Worm (Caenorhabditis elegans) whole organism, L4 larva: ENCODE results near the gene srx-47.

Source experiments
- F10B5.3 ChIP-seq: sonication (generic microtip); optimal IDR thresholded peaks from 2 replicates; lab custom pipeline; 2016; ENCODE audit warnings: mild to moderate bottlenecking, missing genetic modification characterization, missing compliant biosample characterization
- F26F4.8 ChIP-seq: fragments of 200-800 bp; sonication (Bioruptor generic); conservative IDR thresholded peaks from 2 replicates; pipeline ENCODE4 v1.3.6; 2022; ENCODE audit warnings: missing genetic modification characterization, missing compliant biosample characterization
- F37D6.2 ChIP-seq: sonication (generic microtip); optimal IDR thresholded peaks from 2 replicates; lab custom pipeline; 2016; ENCODE audit warnings: mild to moderate bottlenecking, missing genetic modification characterization, missing compliant biosample characterization
- F49E8.2 ChIP-seq: sonication (generic microtip); optimal IDR thresholded peaks from 2 replicates; lab custom pipeline; 2016; ENCODE audit warnings: missing compliant biosample characterization, mild to moderate bottlenecking, missing genetic modification characterization, borderline replicate concordance
- R02D3.7 ChIP-seq: fragments of 150-350 bp; sonication (generic microtip); optimal IDR thresholded peaks from 3 replicates; lab custom pipeline; 2014; ENCODE audit warnings: missing biosample characterization, missing genetic modification characterization
- T26A8.4 ChIP-seq: fragments of 200-800 bp; sonication (Bioruptor generic); IDR thresholded peaks from 2 replicates; pipeline ENCODE4 v1.3.6; 2022; ENCODE audit warnings: missing genetic modification characterization, missing compliant biosample characterization
- Y105C5A.15 ChIP-seq: fragments of 200-800 bp; sonication (Bioruptor generic); IDR thresholded peaks from 2 replicates; pipeline ENCODE4 v1.3.6; 2022; ENCODE audit warnings: missing genetic modification characterization, missing compliant biosample characterization
- ZK546.5 ChIP-seq, 2 experiments: sonication (generic microtip); optimal IDR thresholded peaks; 2 replicates each; lab custom pipeline; 2017; ENCODE audit warnings: missing biosample characterization in 2 of 2, missing genetic modification characterization in 2 of 2
- arid-1 ChIP-seq: fragments of 200-800 bp; sonication (Bioruptor generic); conservative IDR thresholded peaks from 2 replicates; pipeline ENCODE4 v1.3.6; 2022; ENCODE audit warnings: missing genetic modification reagents, missing genetic modification characterization, missing compliant biosample characterization
- attf-4 ChIP-seq: sonication (generic microtip); optimal IDR thresholded peaks from 3 replicates; lab custom pipeline; 2017; ENCODE audit warnings: missing biosample characterization, missing genetic modification characterization
- ceh-28 ChIP-seq: fragments of 150-350 bp; optimal IDR thresholded peaks from 2 replicates; lab custom pipeline; 2014; ENCODE audit warnings: missing biosample characterization, missing genetic modification reagents, missing genetic modification characterization
- daf-16 ChIP-seq, 3 experiments: sonication (generic microtip); optimal IDR thresholded peaks; 2 replicates each; lab custom pipeline; 2016 to 2017; ENCODE audit warnings: missing genetic modification characterization in 3 of 3, missing genetic modification reagents in 3 of 3, mild to moderate bottlenecking in 2 of 3, missing compliant biosample characterization in 2 of 3, missing biosample characterization in 1 of 3, moderate library complexity in 1 of 3
- dpl-1 ChIP-seq: fragments of 150-350 bp; optimal IDR thresholded peaks from 2 replicates; lab custom pipeline; 2014; ENCODE audit warnings: missing biosample characterization, missing genetic modification reagents, missing genetic modification characterization
- duxl-1 ChIP-seq: sonication (generic microtip); optimal IDR thresholded peaks from 2 replicates; lab custom pipeline; 2016; ENCODE audit warnings: mild to moderate bottlenecking, missing genetic modification characterization, moderate library complexity, missing compliant biosample characterization; ENCODE audit not compliant: poor library complexity
- egl-43 ChIP-seq: fragments of 200-800 bp; sonication (Bioruptor generic); IDR thresholded peaks from 2 replicates; pipeline ENCODE4 v1.3.6; 2022; ENCODE audit warnings: missing genetic modification reagents, missing genetic modification characterization, missing compliant biosample characterization
- fkh-10 ChIP-seq: fragments of 150-350 bp; optimal IDR thresholded peaks from 2 replicates; lab custom pipeline; 2014; ENCODE audit warnings: missing biosample characterization, missing genetic modification reagents, missing genetic modification characterization
- hif-1 ChIP-seq, 2 experiments: sonication (generic microtip); optimal IDR thresholded peaks; 2 replicates each; lab custom pipeline; 2016 to 2017; ENCODE audit warnings: missing compliant biosample characterization in 2 of 2, missing genetic modification characterization in 2 of 2, missing genetic modification reagents in 2 of 2, missing genotype in 2 of 2, mild to moderate bottlenecking in 1 of 2
- jun-1 ChIP-seq: fragments of 150-350 bp; optimal IDR thresholded peaks from 2 replicates; lab custom pipeline; 2014; ENCODE audit warnings: missing biosample characterization, missing genetic modification reagents, missing genetic modification characterization
- lin-13 ChIP-seq: fragments of 150-350 bp; optimal IDR thresholded peaks from 2 replicates; lab custom pipeline; 2014; ENCODE audit warnings: missing biosample characterization, missing genetic modification reagents, missing genetic modification characterization
- lin-29 ChIP-seq: fragments of 200-800 bp; sonication (Bioruptor generic); IDR thresholded peaks from 2 replicates; pipeline ENCODE4 v1.3.6; 2022; ENCODE audit warnings: missing genetic modification reagents, missing genetic modification characterization, missing compliant biosample characterization
- lin-38 ChIP-seq: fragments of 200-800 bp; sonication (Bioruptor generic); IDR thresholded peaks from 2 replicates; pipeline ENCODE4 v1.3.6; 2022; ENCODE audit warnings: missing genetic modification reagents, missing genetic modification characterization, missing compliant biosample characterization
- lin-39 ChIP-seq: fragments of 150-350 bp; optimal IDR thresholded peaks from 2 replicates; lab custom pipeline; 2014; ENCODE audit warnings: missing biosample characterization, missing genetic modification reagents, missing genetic modification characterization
- madf-9 ChIP-seq: fragments of 200-800 bp; sonication (Bioruptor generic); conservative IDR thresholded peaks from 2 replicates; pipeline ENCODE4 v1.3.6; 2022; ENCODE audit warnings: missing genetic modification reagents, missing genetic modification characterization, missing compliant biosample characterization
- mdl-1 ChIP-seq, 2 experiments: fragments of 150-350 bp in 1 of 2; sonication (generic microtip) in 1 of 2; optimal IDR thresholded peaks; 2 replicates each; lab custom pipeline; 2014 to 2017; ENCODE audit warnings: missing biosample characterization in 2 of 2, missing genetic modification characterization in 2 of 2
- mdt-29 ChIP-seq: fragments of 200-800 bp; sonication (Bioruptor generic); IDR thresholded peaks from 2 replicates; pipeline ENCODE4 v1.3.6; 2022; ENCODE audit warnings: missing genetic modification reagents, missing genetic modification characterization, missing compliant biosample characterization
- mep-1 ChIP-seq: fragments of 150-350 bp; sonication (generic microtip); optimal IDR thresholded peaks from 3 replicates; lab custom pipeline; 2014; ENCODE audit warnings: missing biosample characterization, missing genetic modification characterization
- mes-2 ChIP-seq: sonication (generic microtip); optimal IDR thresholded peaks from 2 replicates; lab custom pipeline; 2016; ENCODE audit warnings: missing genotype, mild to moderate bottlenecking, missing genetic modification characterization, missing compliant biosample characterization; ENCODE audit not compliant: poor library complexity, severe bottlenecking
- mxl-2 ChIP-seq: fragments of 200-800 bp; sonication (Bioruptor generic); conservative IDR thresholded peaks from 2 replicates; pipeline ENCODE4 v1.3.6; 2022; ENCODE audit warnings: missing genetic modification reagents, missing genetic modification characterization, missing compliant biosample characterization
- mxl-3 ChIP-seq: fragments of 200-800 bp; sonication (Bioruptor generic); optimal IDR thresholded peaks from 2 replicates; lab custom pipeline; 2018; ENCODE audit warnings: mild to moderate bottlenecking, missing genetic modification characterization, missing compliant biosample characterization
- nhr-102 ChIP-seq: sonication (generic microtip); optimal IDR thresholded peaks from 2 replicates; lab custom pipeline; 2016; ENCODE audit warnings: mild to moderate bottlenecking, missing genetic modification characterization, moderate library complexity, missing compliant biosample characterization
- nhr-111 ChIP-seq: fragments of 200-800 bp; sonication (Bioruptor generic); optimal IDR thresholded peaks from 2 replicates; lab custom pipeline; 2018; ENCODE audit warnings: mild to moderate bottlenecking, missing genetic modification characterization, missing compliant biosample characterization
- nhr-25 ChIP-seq: sonication (generic microtip); optimal IDR thresholded peaks from 2 replicates; lab custom pipeline; 2017; ENCODE audit warnings: missing genetic modification characterization, mild to moderate bottlenecking, missing compliant biosample characterization, antibody characterized with exemption, moderate library complexity, borderline replicate concordance; ENCODE audit not compliant: insufficient read depth
- nhr-42 ChIP-seq: fragments of 200-800 bp; sonication (Bioruptor generic); IDR thresholded peaks from 2 replicates; pipeline ENCODE4 v1.3.6; 2022; ENCODE audit warnings: missing genetic modification characterization, missing compliant biosample characterization
- nhr-6 ChIP-seq: fragments of 150-350 bp; optimal IDR thresholded peaks from 2 replicates; lab custom pipeline; 2014; ENCODE audit warnings: missing biosample characterization, missing genetic modification characterization
- nhr-76 ChIP-seq: fragments of 150-350 bp; optimal IDR thresholded peaks from 2 replicates; lab custom pipeline; 2014; ENCODE audit warnings: missing biosample characterization, missing genetic modification characterization
- nhr-77 ChIP-seq: fragments of 150-350 bp; optimal IDR thresholded peaks from 2 replicates; lab custom pipeline; 2014; ENCODE audit warnings: missing biosample characterization, missing genetic modification characterization
- sdz-12 ChIP-seq: fragments of 200-800 bp; sonication (Bioruptor generic); optimal IDR thresholded peaks from 2 replicates; lab custom pipeline; 2018; ENCODE audit warnings: mild to moderate bottlenecking, missing genetic modification characterization, missing compliant biosample characterization
- set-16 ChIP-seq: fragments of 200-800 bp; sonication (Bioruptor generic); IDR thresholded peaks from 2 replicates; pipeline ENCODE4 v1.3.6; 2022; ENCODE audit warnings: missing genetic modification reagents, missing genetic modification characterization, missing compliant biosample characterization
- skn-1 ChIP-seq: fragments of 150-350 bp; optimal IDR thresholded peaks from 2 replicates; lab custom pipeline; 2014; ENCODE audit warnings: missing biosample characterization, missing genetic modification characterization
- snpc-1.2 ChIP-seq: fragments of 200-800 bp; sonication (Bioruptor generic); IDR thresholded peaks from 2 replicates; pipeline ENCODE4 v1.3.6; 2022; ENCODE audit warnings: missing genetic modification reagents, missing genetic modification characterization, missing compliant biosample characterization
- spr-1 ChIP-seq: sonication (generic microtip); optimal IDR thresholded peaks from 2 replicates; lab custom pipeline; 2016; ENCODE audit warnings: mild to moderate bottlenecking, missing genetic modification characterization, missing compliant biosample characterization
- tra-1 ChIP-seq: fragments of 200-800 bp; sonication (Bioruptor generic); IDR thresholded peaks from 2 replicates; pipeline ENCODE4 v1.3.6; 2022; ENCODE audit warnings: missing genetic modification reagents, missing genetic modification characterization, missing compliant biosample characterization
- unc-39 ChIP-seq: sonication (generic microtip); optimal IDR thresholded peaks from 2 replicates; lab custom pipeline; 2017; ENCODE audit warnings: missing biosample characterization, missing genetic modification characterization
- unc-62 ChIP-seq, 3 experiments: fragments of 150-350 bp in 1 of 3; sonication (generic microtip); optimal IDR thresholded peaks in 2 of 3; peaks in 1 of 3; 1 replicate in 1 of 3; 2 replicates in 2 of 3; lab custom pipeline; 2014 to 2017; ENCODE audit warnings: missing biosample characterization in 3 of 3, missing genetic modification characterization in 3 of 3, missing genetic modification reagents in 3 of 3, missing genotype in 1 of 3
- zfp-2 ChIP-seq: sonication (generic microtip); optimal IDR thresholded peaks from 2 replicates; lab custom pipeline; 2016; ENCODE audit warnings: mild to moderate bottlenecking, missing genetic modification characterization, missing compliant biosample characterization
- zip-11 ChIP-seq: fragments of 200-800 bp; sonication (Bioruptor generic); IDR thresholded peaks from 2 replicates; pipeline ENCODE4 v1.3.6; 2022; ENCODE audit warnings: missing genetic modification characterization, missing compliant biosample characterization
- zip-2 ChIP-seq: fragments of 150-350 bp; optimal IDR thresholded peaks from 2 replicates; lab custom pipeline; 2014; ENCODE audit warnings: missing biosample characterization, missing genetic modification characterization

srx-47 gene

ce11 chrV:9343629-9344624 is 5.9 kb upstream of the srx-47 start, which contains the start of gene tos-1 (continued):
- TF ChIP-seq sdz-12 (GFP tag; lab: Kevin White, UChicago), result peak; percentile 51
- peak; percentile 37 to 100 for TF ChIP-seq unc-62 (GFP tag; optimal IDR thresholded peaks at IDR 0.05 in 1 of 2; lab: Kevin White, UChicago)
- TF ChIP-seq unc-62 (tag; optimal IDR thresholded peaks at IDR 0.05; lab: Kevin White, UChicago), result peak; percentile 70
- TF ChIP-seq lin-29 (GFP tag; lab: Robert Waterston, UW), result peak; percentile 91
- TF ChIP-seq zip-11 (GFP tag; lab: Robert Waterston, UW), result no peak
- TF ChIP-seq F37D6.2, result peak; percentile 95
- TF ChIP-seq nhr-6 (tag; lab: Kevin White, UChicago), result peak; percentile 95
- TF ChIP-seq mes-2 (tag; lab: Kevin White, UChicago), result peak; percentile 78
- TF ChIP-seq duxl-1 (tag; lab: Kevin White, UChicago), result peak; percentile 68
- peak; percentile 77; the same call in 1 of the 2 replicates for TF ChIP-seq set-16 (GFP tag; lab: Robert Waterston, UW)
- peak; percentile 91 for TF ChIP-seq lin-13 (GFP tag; lab: Kevin White, UChicago)
- TF ChIP-seq spr-1 (tag; lab: Kevin White, UChicago), result peak; percentile 90
- TF ChIP-seq F26F4.8 (GFP tag; lab: Robert Waterston, UW), result no peak
- peak; percentile 99 for TF ChIP-seq mdl-1 (tag; optimal IDR thresholded peaks at IDR 0.05; lab: Kevin White, UChicago)
- TF ChIP-seq unc-39 (tag; lab: Kevin White, UChicago), result peak; percentile 63
- TF ChIP-seq madf-9 (GFP tag; lab: Robert Waterston, UW), result peak; percentile 98
- no peak for TF ChIP-seq egl-43 (GFP tag; lab: Robert Waterston, UW)
- TF ChIP-seq snpc-1.2 (GFP tag; lab: Robert Waterston, UW), result no peak
- TF ChIP-seq mep-1 (tag; lab: Kevin White, UChicago), result peak; percentile 98
- peak; percentile 53 for TF ChIP-seq F10B5.3 (tag; lab: Kevin White, UChicago)
- TF ChIP-seq ZK546.5 (tag; optimal IDR thresholded peaks at IDR 0.05; lab: Kevin White, UChicago), result peak in 1 of 2 experiments; percentile 56
- TF ChIP-seq arid-1 (GFP tag; lab: Robert Waterston, UW), result peak; percentile 61
- peak; percentile 84 for TF ChIP-seq dpl-1 (GFP tag; lab: Kevin White, UChicago)
- peak; percentile 96 for TF ChIP-seq nhr-25 (tag; lab: Kevin White, UChicago)
- TF ChIP-seq nhr-77 (tag; lab: Kevin White, UChicago), result peak; percentile 96
- peak; percentile 98 for TF ChIP-seq tra-1 (GFP tag; lab: Robert Waterston, UW)
- TF ChIP-seq fkh-10 (GFP tag; lab: Kevin White, UChicago), result peak; percentile 98
- peak; percentile 95 for TF ChIP-seq mxl-3 (GFP tag; lab: Kevin White, UChicago)
- no peak for TF ChIP-seq attf-4 (tag; lab: Kevin White, UChicago)
- TF ChIP-seq F49E8.2 (tag; lab: Kevin White, UChicago), result peak; percentile 64
- no peak for TF ChIP-seq Y105C5A.15 (GFP tag; lab: Robert Waterston, UW)
- TF ChIP-seq nhr-42 (GFP tag; lab: Robert Waterston, UW), result peak; percentile 96
- TF ChIP-seq zip-2, result peak; percentile 28
- peak; percentile 46 for TF ChIP-seq lin-39 (tag; lab: Kevin White, UChicago)
- TF ChIP-seq nhr-111 (GFP tag; lab: Kevin White, UChicago), result no peak
- TF ChIP-seq T26A8.4 (GFP tag; lab: Robert Waterston, UW), result peak; percentile 96
- peak; percentile 77; the same call in 1 of the 2 replicates for TF ChIP-seq mxl-2 (GFP tag; lab: Robert Waterston, UW)
- TF ChIP-seq nhr-102 (tag; lab: Kevin White, UChicago), result peak; percentile 97
- TF ChIP-seq zfp-2 (tag; lab: Kevin White, UChicago), result peak; percentile 88
- peak; percentile 68 to 95 for TF ChIP-seq daf-16 (GFP tag; optimal IDR thresholded peaks at IDR 0.05; lab: Kevin White, UChicago)
- peak; percentile 74 for TF ChIP-seq daf-16 (tag; optimal IDR thresholded peaks at IDR 0.05; lab: Kevin White, UChicago)
- TF ChIP-seq nhr-76, result peak; percentile 65
- TF ChIP-seq skn-1 (tag; lab: Kevin White, UChicago), result no peak
- TF ChIP-seq ceh-28 (tag; lab: Kevin White, UChicago), result peak; percentile 84
- TF ChIP-seq hif-1 (tag; optimal IDR thresholded peaks at IDR 0.05; lab: Kevin White, UChicago), result peak; percentile 92 to 96
- peak; percentile 98 for TF ChIP-seq mdt-29
- TF ChIP-seq lin-38 (GFP tag; lab: Robert Waterston, UW), result peak; percentile 84
- TF ChIP-seq jun-1 (tag; lab: Kevin White, UChicago), result peak; percentile 94
- no peak for TF ChIP-seq R02D3.7
